Worm (Caenorhabditis elegans): ENCODE results near the gene lig-1.
A peak's percentile ranks its signal among the peaks of the same experiment; 100 is the strongest.

The lig-1 gene

DNA sequence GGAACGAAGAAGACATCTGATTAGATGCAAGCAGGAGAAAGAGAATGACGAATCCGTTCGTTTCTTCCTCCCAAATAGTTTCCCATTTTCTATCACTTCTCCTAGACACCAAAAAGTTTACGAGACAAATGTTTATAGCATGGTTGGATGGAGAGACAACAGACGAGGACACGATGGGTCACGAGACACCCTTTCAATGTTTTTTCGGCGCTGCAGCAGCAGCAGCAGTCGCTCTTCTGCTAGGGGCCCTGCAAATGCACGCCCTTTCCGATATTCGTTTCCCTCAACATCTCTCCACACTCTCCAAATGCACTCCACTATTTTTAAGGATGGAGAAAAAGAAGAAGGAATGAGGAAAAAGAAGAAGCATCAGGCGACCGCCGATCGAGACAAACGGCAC lies 44.4 kb downstream of the lig-1 start:
- TF ChIP-seq hmg-4 (GFP tag; optimal IDR thresholded peaks at IDR 0.05) (peak; percentile 37), B0310.2 (tag; optimal IDR thresholded peaks at IDR 0.05) (no peak)

ce11 chrV:10859048-10859637 lies 45.2 kb downstream of the lig-1 start:
- TF ChIP-seq ets-7 (tag; optimal IDR thresholded peaks at IDR 0.05) (no peak), ama-1 (optimal IDR thresholded peaks at IDR 0.05) (no peak), B0310.2 (tag; optimal IDR thresholded peaks at IDR 0.05) (no peak)

DNA sequence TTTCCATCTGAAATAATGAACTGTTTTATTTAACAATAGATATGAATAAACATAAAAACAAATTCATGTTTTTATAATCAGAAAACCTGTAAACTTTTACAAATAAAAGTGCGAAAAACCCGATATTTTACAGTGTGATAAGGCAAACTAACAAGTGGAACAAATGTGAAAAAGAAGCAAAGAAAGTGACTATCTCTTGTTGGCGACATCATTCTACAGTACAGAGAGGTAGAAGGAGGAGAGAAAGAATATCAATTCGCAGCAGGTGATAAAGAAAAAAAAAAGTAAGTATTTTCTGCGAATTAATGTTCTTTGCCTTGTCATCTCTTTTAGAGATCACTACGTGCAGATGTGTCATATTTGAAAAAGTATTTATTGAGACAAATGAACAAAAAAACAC lies 45.9 kb downstream of the lig-1 start:
- TF ChIP-seq pes-1 (GFP tag; IDR thresholded peaks at IDR 0.05), result no peak
- TF ChIP-seq aly-1 (tag; optimal IDR thresholded peaks at IDR 0.05), result no peak
- TF ChIP-seq ets-7 (tag; optimal IDR thresholded peaks at IDR 0.05), result no peak
- no peak for TF ChIP-seq hmg-4 (GFP tag; optimal IDR thresholded peaks at IDR 0.05)
- TF ChIP-seq tra-4 (tag; optimal IDR thresholded peaks at IDR 0.05), result no peak
- no peak for TF ChIP-seq flt-1 (GFP tag; IDR thresholded peaks at IDR 0.05)

- no peak for TF ChIP-seq sea-1 (GFP tag; conservative IDR thresholded peaks at IDR 0.05)
- TF ChIP-seq hnd-1 (tag; optimal IDR thresholded peaks at IDR 0.05), result no peak
- TF ChIP-seq ceh-13 (GFP tag; optimal IDR thresholded peaks at IDR 0.05), result no peak
- no peak for TF ChIP-seq aly-1 (tag; optimal IDR thresholded peaks at IDR 0.05)
- no peak for TF ChIP-seq ama-1 (optimal IDR thresholded peaks at IDR 0.05)
- TF ChIP-seq ets-7 (tag; optimal IDR thresholded peaks at IDR 0.05), result no peak
- no peak for TF ChIP-seq B0310.2 (tag; optimal IDR thresholded peaks at IDR 0.05)
- no peak for TF ChIP-seq ceh-36 (tag; optimal IDR thresholded peaks at IDR 0.05)
- no peak for TF ChIP-seq hmbx-1 (tag; optimal IDR thresholded peaks at IDR 0.05)
Measured at ce11 chrV:10860526-10861037, 46.7 kb downstream of the lig-1 start.

DNA sequence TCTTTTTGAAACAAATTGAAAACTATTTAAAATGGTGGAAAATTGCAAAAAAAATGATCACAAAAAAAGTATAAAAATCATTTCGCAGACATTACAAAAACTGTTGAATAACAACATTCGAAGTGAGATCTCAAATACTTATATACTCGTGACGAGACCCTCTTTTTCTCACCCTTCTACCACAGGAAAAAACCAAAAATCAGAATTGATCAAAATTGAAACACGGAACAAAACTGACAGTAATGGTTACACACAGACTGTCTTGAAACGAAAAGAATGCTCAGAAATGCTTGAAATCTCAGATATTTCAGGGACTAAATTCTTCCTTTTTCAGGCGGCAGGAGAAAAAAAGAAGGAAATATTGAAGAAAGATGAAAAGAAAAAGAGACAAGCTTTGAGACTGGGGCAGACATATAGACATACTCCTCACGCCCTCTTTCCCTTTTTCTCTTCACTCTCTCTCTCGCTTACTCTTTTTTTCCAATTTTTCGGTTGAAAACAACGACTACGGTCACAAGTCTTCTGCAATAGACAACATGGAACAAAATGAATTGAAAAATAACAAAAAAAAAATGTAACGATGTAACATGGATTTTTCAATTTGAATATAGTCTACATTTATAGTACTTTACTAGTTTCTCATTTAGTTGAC lies 47.8 kb downstream of the lig-1 start:
- no peak for TF ChIP-seq flt-1 (GFP tag; IDR thresholded peaks at IDR 0.05)
- TF ChIP-seq B0310.2 (tag; optimal IDR thresholded peaks at IDR 0.05), result no peak
- no peak for TF ChIP-seq hmbx-1 (tag; optimal IDR thresholded peaks at IDR 0.05)
- TF ChIP-seq ama-1 (optimal IDR thresholded peaks at IDR 0.05), result no peak
- TF ChIP-seq hnd-1 (tag; optimal IDR thresholded peaks at IDR 0.05), result no peak
- no peak for TF ChIP-seq scrt-1 (GFP tag; IDR thresholded peaks at IDR 0.05)
- TF ChIP-seq F13C5.2 (tag; optimal IDR thresholded peaks at IDR 0.05), result no peak
- TF ChIP-seq tbx-11 (GFP tag; IDR thresholded peaks at IDR 0.05), result no peak
- no peak for TF ChIP-seq pes-1 (GFP tag; IDR thresholded peaks at IDR 0.05)
- TF ChIP-seq tra-4 (tag; optimal IDR thresholded peaks at IDR 0.05), result no peak
- TF ChIP-seq ceh-13 (GFP tag; optimal IDR thresholded peaks at IDR 0.05), result no peak
- no peak for TF ChIP-seq ceh-36 (tag; optimal IDR thresholded peaks at IDR 0.05)
- no peak for TF ChIP-seq tbx-37 (GFP tag; conservative IDR thresholded peaks at IDR 0.05)
- TF ChIP-seq hmg-4 (GFP tag; optimal IDR thresholded peaks at IDR 0.05), result no peak
- no peak for TF ChIP-seq sea-1 (GFP tag; conservative IDR thresholded peaks at IDR 0.05)
- no peak for TF ChIP-seq ets-7 (tag; optimal IDR thresholded peaks at IDR 0.05)
- no peak for TF ChIP-seq aly-1 (tag; optimal IDR thresholded peaks at IDR 0.05)

- TF ChIP-seq hmbx-1 (tag; optimal IDR thresholded peaks at IDR 0.05) (no peak), scrt-1 (GFP tag; IDR thresholded peaks at IDR 0.05) (no peak), hmg-4 (GFP tag; optimal IDR thresholded peaks at IDR 0.05) (no peak), ceh-36 (tag; optimal IDR thresholded peaks at IDR 0.05) (no peak), tbx-37 (GFP tag; conservative IDR thresholded peaks at IDR 0.05) (no peak), ama-1 (optimal IDR thresholded peaks at IDR 0.05) (no peak), F13C5.2 (tag; optimal IDR thresholded peaks at IDR 0.05) (no peak), aly-1 (tag; optimal IDR thresholded peaks at IDR 0.05) (no peak), pes-1 (GFP tag; IDR thresholded peaks at IDR 0.05) (no peak), ets-7 (tag; optimal IDR thresholded peaks at IDR 0.05) (no peak), tbx-11 (GFP tag; IDR thresholded peaks at IDR 0.05) (no peak), flt-1 (GFP tag; IDR thresholded peaks at IDR 0.05) (no peak), B0310.2 (tag; optimal IDR thresholded peaks at IDR 0.05) (no peak), hnd-1 (tag; optimal IDR thresholded peaks at IDR 0.05) (no peak), sea-1 (GFP tag; conservative IDR thresholded peaks at IDR 0.05) (no peak), ceh-13 (GFP tag; optimal IDR thresholded peaks at IDR 0.05) (no peak), tra-4 (tag; optimal IDR thresholded peaks at IDR 0.05) (no peak)
Measured at ce11 chrV:10862457-10863097, 48.7 kb downstream of the lig-1 start.

- TF ChIP-seq ama-1 (optimal IDR thresholded peaks at IDR 0.05), result no peak
- no peak for TF ChIP-seq aly-1 (tag; optimal IDR thresholded peaks at IDR 0.05)
- no peak for TF ChIP-seq tbx-11 (GFP tag; IDR thresholded peaks at IDR 0.05)
- no peak for TF ChIP-seq scrt-1 (GFP tag; IDR thresholded peaks at IDR 0.05)
- TF ChIP-seq hmbx-1 (tag; optimal IDR thresholded peaks at IDR 0.05), result no peak
- no peak for TF ChIP-seq tbx-37 (GFP tag; conservative IDR thresholded peaks at IDR 0.05)
- TF ChIP-seq ceh-36 (tag; optimal IDR thresholded peaks at IDR 0.05), result no peak
- TF ChIP-seq hnd-1 (tag; optimal IDR thresholded peaks at IDR 0.05), result no peak
- no peak for TF ChIP-seq hmg-4 (GFP tag; optimal IDR thresholded peaks at IDR 0.05)
- TF ChIP-seq B0310.2 (tag; optimal IDR thresholded peaks at IDR 0.05), result no peak
Measured at ce11 chrV:10865599-10865998, 51.7 kb downstream of the lig-1 start, which contains the start of gene saeg-1. saeg-1 (minus strand) TSS chrV:10865699.
